Worm (Caenorhabditis elegans): ENCODE data around the gene F26D2.15.

Gene F26D2.15

DNA sequence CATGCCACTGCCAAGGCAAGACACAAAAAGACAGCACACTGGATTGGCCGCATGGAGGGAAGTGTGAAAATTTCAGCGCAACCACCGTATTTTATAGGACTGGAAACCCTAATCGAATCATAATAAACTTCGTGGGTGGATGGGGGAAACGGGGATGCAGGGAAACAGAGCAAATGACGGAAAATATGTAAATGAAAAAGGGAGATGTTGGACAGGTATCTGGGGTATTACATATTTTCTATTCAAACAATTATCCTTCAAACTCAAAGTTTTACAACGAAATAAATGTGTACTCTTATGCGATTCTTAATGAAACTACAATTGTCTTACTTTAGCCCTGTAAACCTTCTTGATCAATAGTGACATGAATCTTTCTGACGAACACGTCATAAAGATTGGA, 17.9 kb upstream of the F26D2.15 start, which contains the start of gene F26D2.16:
Gene F26D2.16, minus strand, starts transcription at position 101 of the 400 bp plus-strand sequence.
- no peak for TF ChIP-seq ceh-48 (tag; optimal IDR thresholded peaks at IDR 0.05)
- no peak for TF ChIP-seq hlh-6 (tag; optimal IDR thresholded peaks at IDR 0.05)
- no peak for TF ChIP-seq ceh-6 (GFP tag; optimal IDR thresholded peaks at IDR 0.05)
- TF ChIP-seq dmd-4 (tag; optimal IDR thresholded peaks at IDR 0.05; ENCODE audit: borderline replicate concordance), result no peak
- TF ChIP-seq fkh-10 (GFP tag; optimal IDR thresholded peaks at IDR 0.05), result no peak
- TF ChIP-seq ttx-3 (tag; optimal IDR thresholded peaks at IDR 0.05), result no peak
- no peak for TF ChIP-seq nhr-232 (tag; optimal IDR thresholded peaks at IDR 0.05)
- TF ChIP-seq hlh-30 (tag; optimal IDR thresholded peaks at IDR 0.05; ENCODE audit: insufficient read depth), result no peak
- TF ChIP-seq lim-6 (tag; optimal IDR thresholded peaks at IDR 0.05), result no peak
- TF ChIP-seq ceh-30 (tag; optimal IDR thresholded peaks at IDR 0.05), result no peak
- TF ChIP-seq T23F11.4 (GFP tag; optimal IDR thresholded peaks at IDR 0.05), result no peak
- TF ChIP-seq eyg-1 (tag; optimal IDR thresholded peaks at IDR 0.05), result no peak
- no peak for TF ChIP-seq ceh-31 (tag; optimal IDR thresholded peaks at IDR 0.05)
- TF ChIP-seq F13H6.1 (tag; optimal IDR thresholded peaks at IDR 0.05), result no peak
- no peak for TF ChIP-seq pat-9 (tag; optimal IDR thresholded peaks at IDR 0.05)
- TF ChIP-seq ceh-18 (tag; optimal IDR thresholded peaks at IDR 0.05), result no peak
- no peak for TF ChIP-seq ceh-19 (GFP tag; optimal IDR thresholded peaks at IDR 0.05)
- no peak for TF ChIP-seq pha-2 (tag; optimal IDR thresholded peaks at IDR 0.05)
- no peak for TF ChIP-seq C38D4.7 (GFP tag; optimal IDR thresholded peaks at IDR 0.05)

DNA sequence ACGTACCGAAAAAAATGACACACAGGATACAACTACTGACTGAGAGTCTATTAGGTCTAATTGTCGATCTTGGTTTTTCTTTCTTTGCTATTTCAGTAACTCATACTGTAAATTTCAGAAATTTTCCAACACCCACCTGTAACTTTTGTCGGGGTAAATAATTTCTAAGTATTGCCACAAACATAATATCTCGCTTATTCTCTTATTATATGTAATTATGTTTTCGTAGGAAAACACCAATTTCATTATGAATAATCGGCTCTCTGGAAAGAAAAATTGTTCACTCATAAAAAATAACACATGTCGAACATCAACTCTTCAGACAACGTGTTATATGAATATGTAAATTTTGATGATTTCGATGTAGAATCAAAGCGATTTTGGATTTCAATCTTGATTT, 16.9 kb upstream of the F26D2.15 start, which contains the start of gene srw-48:
Gene srw-48, plus strand, starts transcription at position 301 of the 400 bp plus-strand sequence.
- TF ChIP-seq lim-6 (tag; optimal IDR thresholded peaks at IDR 0.05) (no peak), ceh-34 (tag; optimal IDR thresholded peaks at IDR 0.05) (no peak), che-1 (tag; optimal IDR thresholded peaks at IDR 0.05) (no peak), nhr-11 (tag; optimal IDR thresholded peaks at IDR 0.05) (no peak), odd-2 (tag; optimal IDR thresholded peaks at IDR 0.05) (no peak), hlh-8 (tag; optimal IDR thresholded peaks at IDR 0.05) (no peak), unc-3 (GFP tag; conservative IDR thresholded peaks at IDR 0.05) (no peak), unc-3 (tag; optimal IDR thresholded peaks at IDR 0.05) (no peak), zip-5 (tag; optimal IDR thresholded peaks at IDR 0.05) (no peak), ttx-3 (tag; optimal IDR thresholded peaks at IDR 0.05) (no peak), pqm-1 (tag; optimal IDR thresholded peaks at IDR 0.05) (no peak), sdc-2 (tag; optimal IDR thresholded peaks at IDR 0.05) (no peak)

DNA sequence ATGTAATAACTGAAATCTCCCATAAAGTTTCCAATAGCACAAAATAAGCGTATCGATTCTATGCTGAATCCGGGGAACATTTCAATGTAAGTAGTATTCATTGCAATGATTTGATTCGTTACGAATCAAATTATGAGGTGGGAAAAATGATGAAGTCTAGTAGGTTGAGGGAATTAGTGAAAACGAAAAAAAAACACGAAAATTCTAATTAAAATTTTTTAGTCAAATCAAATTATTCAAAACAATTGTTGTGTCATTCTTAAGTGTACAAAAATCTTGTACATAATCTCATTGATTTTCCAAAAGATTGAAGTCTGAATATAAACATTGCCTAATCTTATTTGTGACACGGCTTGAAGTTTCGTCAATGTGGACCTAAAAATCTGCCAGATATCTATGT, 13.2 kb upstream of the F26D2.15 start, which contains the start of gene srw-29:
Gene srw-29, minus strand, starts transcription at position 101 of the 400 bp plus-strand sequence.
- TF ChIP-seq tbx-2 (tag; optimal IDR thresholded peaks at IDR 0.05) (no peak), C38D4.7 (GFP tag; optimal IDR thresholded peaks at IDR 0.05) (no peak), pha-2 (tag; optimal IDR thresholded peaks at IDR 0.05) (no peak), hlh-15 (tag; optimal IDR thresholded peaks at IDR 0.05) (no peak), pha-4 (tag; optimal IDR thresholded peaks at IDR 0.05) (no peak), nhr-11 (tag; optimal IDR thresholded peaks at IDR 0.05) (no peak), elt-2 (tag; optimal IDR thresholded peaks at IDR 0.05) (no peak), ama-1 (optimal IDR thresholded peaks at IDR 0.05) (no peak), ref-2 (tag; optimal IDR thresholded peaks at IDR 0.05) (no peak), hlh-6 (tag; optimal IDR thresholded peaks at IDR 0.05) (no peak), pag-3 (tag; optimal IDR thresholded peaks at IDR 0.05; ENCODE audit: borderline replicate concordance) (no peak), hlh-13 (GFP tag; optimal IDR thresholded peaks at IDR 0.05) (no peak)

DNA sequence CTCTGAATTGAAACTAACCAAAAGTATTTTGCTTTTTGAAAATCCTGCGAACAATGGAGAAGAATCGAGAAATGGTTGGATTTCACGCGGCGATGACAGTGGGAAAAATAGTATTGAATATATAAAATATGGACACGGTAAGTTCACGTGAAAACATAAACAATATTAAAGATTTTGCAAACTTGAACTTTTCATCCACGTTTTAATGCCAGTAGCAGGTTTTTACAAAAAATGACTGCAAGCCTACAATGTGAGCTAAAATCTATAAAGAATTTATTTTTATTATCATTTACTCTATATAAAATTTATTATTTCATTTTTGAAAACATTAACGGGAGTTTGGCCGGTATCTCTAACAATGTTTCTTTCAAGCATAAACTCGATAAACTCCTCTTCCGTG, 8.1 kb upstream of the F26D2.15 start, which contains the start of gene F26D2.10:
Gene F26D2.10, minus strand, starts transcription at position 101 of the 400 bp plus-strand sequence.
- TF ChIP-seq dve-1 (tag; optimal IDR thresholded peaks at IDR 0.05) (no peak), ama-1 (optimal IDR thresholded peaks at IDR 0.05) (no peak), rnt-1 (tag; optimal IDR thresholded peaks at IDR 0.05) (no peak), unc-42 (tag; optimal IDR thresholded peaks at IDR 0.05) (no peak), K02D7.2 (tag; optimal IDR thresholded peaks at IDR 0.05) (no peak), ceh-24 (tag; optimal IDR thresholded peaks at IDR 0.05) (no peak), nhr-11 (tag; optimal IDR thresholded peaks at IDR 0.05) (no peak), unc-86 (tag; optimal IDR thresholded peaks at IDR 0.05) (no peak), hlh-6 (tag; optimal IDR thresholded peaks at IDR 0.05) (no peak), elt-2 (tag; optimal IDR thresholded peaks at IDR 0.05) (no peak), ztf-16 (tag; optimal IDR thresholded peaks at IDR 0.05) (no peak), gmeb-2 (tag; optimal IDR thresholded peaks at IDR 0.05) (no peak), fax-1 (tag; optimal IDR thresholded peaks at IDR 0.05) (no peak), nhr-232 (tag; optimal IDR thresholded peaks at IDR 0.05) (no peak), C08G9.2 (tag; optimal IDR thresholded peaks at IDR 0.05) (no peak), ceh-19 (GFP tag; optimal IDR thresholded peaks at IDR 0.05) (no peak)

Measured in whole organism, late embryonic.